Fruit fly (Drosophila melanogaster) whole organism, embryonic: ENCODE data around the gene GAPcenA.

Experiments used
- Awh ChIP-seq: fragments of 200-800 bp; sonication (Bioruptor generic); IDR thresholded peaks from 2 replicates; pipeline ENCODE4, ENCODE4 v1.3.6; 2022; ENCODE audit warnings: missing biosample characterization, missing genetic modification characterization
- B-H1 ChIP-seq: fragments of 200-800 bp; sonication (Bioruptor generic); IDR thresholded peaks from 3 replicates; pipeline ENCODE4 v1.3.6; 2022; ENCODE audit warnings: missing biosample characterization, missing genetic modification characterization
- Bdp1 ChIP-seq: fragments of 200-800 bp; sonication (Bioruptor generic); optimal IDR thresholded peaks from 3 replicates; lab custom pipeline; 2016; ENCODE audit warnings: missing biosample characterization, missing genetic modification characterization
- CG10147 ChIP-seq: fragments of 200-800 bp; sonication (Bioruptor generic); optimal IDR thresholded peaks from 2 replicates; lab custom pipeline; 2019; ENCODE audit warnings: missing biosample characterization, mild to moderate bottlenecking, missing genetic modification characterization, moderate library complexity
- CG10431 ChIP-seq: fragments of 200-800 bp; sonication (Bioruptor generic); optimal IDR thresholded peaks from 3 replicates; lab custom pipeline; 2018; ENCODE audit warnings: missing biosample characterization, mild to moderate bottlenecking, missing genetic modification characterization
- CG11085 ChIP-seq: fragments of 200-800 bp; sonication (Bioruptor generic); IDR thresholded peaks from 2 replicates; pipeline ENCODE4 v1.3.6; 2022; ENCODE audit warnings: missing biosample characterization, missing genetic modification characterization
- CG13287 ChIP-seq: fragments of 200-800 bp; sonication (Bioruptor generic); IDR thresholded peaks from 2 replicates; pipeline ENCODE4 v1.3.6; 2022; ENCODE audit warnings: missing biosample characterization, missing genetic modification characterization; ENCODE audit not compliant: partially characterized antibody
- CG15601 ChIP-seq: fragments of 200-800 bp; sonication (Bioruptor generic); optimal IDR thresholded peaks from 3 replicates; lab custom pipeline; 2019; ENCODE audit warnings: missing biosample characterization, mild to moderate bottlenecking, missing genetic modification characterization, moderate library complexity
- CG17328 ChIP-seq: fragments of 200-800 bp; sonication (Bioruptor generic); IDR thresholded peaks from 2 replicates; pipeline ENCODE4 v1.3.6; 2022; ENCODE audit warnings: missing biosample characterization, missing genetic modification characterization
- CG17361 ChIP-seq: fragments of 200-800 bp; sonication (Bioruptor generic); IDR thresholded peaks from 3 replicates; pipeline ENCODE4 v1.3.6; 2022; ENCODE audit warnings: missing biosample characterization, missing genetic modification characterization
- CG17612 ChIP-seq: fragments of 200-800 bp; sonication (Bioruptor generic); IDR thresholded peaks from 2 replicates; pipeline ENCODE4 v1.3.6; 2022; ENCODE audit warnings: missing biosample characterization, missing genetic modification characterization
- CG2875 ChIP-seq: fragments of 200-800 bp; sonication (Bioruptor generic); optimal IDR thresholded peaks from 2 replicates; lab custom pipeline; 2017; ENCODE audit warnings: missing biosample characterization, mild to moderate bottlenecking, missing genetic modification characterization, missing genetic modification reagents
- CG4730 ChIP-seq: fragments of 200-800 bp; sonication (Bioruptor generic); IDR thresholded peaks from 2 replicates; pipeline ENCODE4 v1.3.6; 2022; ENCODE audit warnings: missing biosample characterization, missing genetic modification characterization
- CG5245 ChIP-seq: fragments of 200-800 bp; sonication (Bioruptor generic); optimal IDR thresholded peaks from 3 replicates; lab custom pipeline; 2016; ENCODE audit warnings: missing biosample characterization, missing genetic modification characterization
- CG6654 ChIP-seq: fragments of 200-800 bp; sonication (Bioruptor generic); optimal IDR thresholded peaks from 2 replicates; lab custom pipeline; 2017; ENCODE audit warnings: missing biosample characterization, mild to moderate bottlenecking, missing genetic modification characterization
- CG6765 ChIP-seq: fragments of 200-800 bp; sonication (Bioruptor generic); optimal IDR thresholded peaks from 3 replicates; lab custom pipeline; 2017; ENCODE audit warnings: missing biosample characterization, mild to moderate bottlenecking, missing genetic modification characterization
- CG6854 ChIP-seq: fragments of 200-800 bp; sonication (Bioruptor generic); optimal IDR thresholded peaks from 3 replicates; lab custom pipeline; 2017; ENCODE audit warnings: missing biosample characterization, mild to moderate bottlenecking, missing genetic modification characterization
- CG9437 ChIP-seq: fragments of 200-800 bp; sonication (Bioruptor generic); optimal IDR thresholded peaks from 2 replicates; lab custom pipeline; 2018; ENCODE audit warnings: missing biosample characterization, mild to moderate bottlenecking, missing genetic modification characterization
- CG9797 ChIP-seq: fragments of 200-800 bp; sonication (Bioruptor generic); optimal IDR thresholded peaks from 3 replicates; lab custom pipeline; 2018; ENCODE audit warnings: missing biosample characterization, mild to moderate bottlenecking, missing genetic modification characterization
- D19A ChIP-seq: fragments of 200-800 bp; optimal IDR thresholded peaks from 3 replicates; lab custom pipeline; 2019; ENCODE audit warnings: missing biosample characterization, mild to moderate bottlenecking, missing genetic modification characterization, moderate library complexity
- E2f1 ChIP-seq: fragments of 200-800 bp; sonication (Bioruptor generic); IDR thresholded peaks from 2 replicates; pipeline ENCODE4 v1.3.6; 2022; ENCODE audit warnings: missing biosample characterization, missing genetic modification characterization
- H2.0 ChIP-seq: fragments of 200-800 bp; sonication (Bioruptor generic); IDR thresholded peaks from 2 replicates; pipeline ENCODE4 v1.3.6; 2022; ENCODE audit warnings: missing biosample characterization, missing genetic modification characterization
- HLH4C ChIP-seq: fragments of 200-800 bp; sonication (Bioruptor generic); IDR thresholded peaks from 3 replicates; pipeline ENCODE4 v1.3.6; 2022; ENCODE audit warnings: missing biosample characterization, missing genetic modification characterization; ENCODE audit not compliant: partially characterized antibody
- Hey ChIP-seq: fragments of 200-800 bp; sonication (Bioruptor generic); optimal IDR thresholded peaks from 3 replicates; lab custom pipeline; 2018; ENCODE audit warnings: missing biosample characterization, mild to moderate bottlenecking, missing genetic modification characterization
- HmgZ ChIP-seq: fragments of 200-800 bp; sonication (Bioruptor generic); optimal IDR thresholded peaks from 2 replicates; lab custom pipeline; 2018; ENCODE audit warnings: missing biosample characterization, mild to moderate bottlenecking, missing genetic modification characterization
- Hsf ChIP-seq: fragments of 200-800 bp; sonication (Bioruptor generic); optimal IDR thresholded peaks from 3 replicates; lab custom pipeline; 2016; ENCODE audit warnings: missing biosample characterization, missing genetic modification characterization
- Max ChIP-seq: fragments of 200-800 bp; sonication (Bioruptor generic); optimal IDR thresholded peaks from 2 replicates; lab custom pipeline; 2016; ENCODE audit warnings: missing biosample characterization, mild to moderate bottlenecking, missing genetic modification characterization
- Mes4 ChIP-seq: fragments of 200-800 bp; sonication (Bioruptor generic); optimal IDR thresholded peaks from 2 replicates; lab custom pipeline; 2016; ENCODE audit warnings: missing biosample characterization, missing genetic modification characterization
- Ravus ChIP-seq: fragments of 200-800 bp; sonication (Bioruptor generic); IDR thresholded peaks from 2 replicates; pipeline ENCODE4 v1.3.6; 2022; ENCODE audit warnings: missing biosample characterization, missing genetic modification characterization
- Sin3A ChIP-seq: fragments of >200 bp; optimal IDR thresholded peaks from 2 replicates; lab custom pipeline; 2018
- Sox100B ChIP-seq: fragments of 200-800 bp; sonication (Bioruptor generic); optimal IDR thresholded peaks from 3 replicates; lab custom pipeline; 2018; ENCODE audit warnings: missing biosample characterization, mild to moderate bottlenecking, missing genetic modification characterization
- Vsx1 ChIP-seq: fragments of 200-800 bp; sonication (Bioruptor generic); optimal IDR thresholded peaks from 2 replicates; lab custom pipeline; 2017; ENCODE audit warnings: missing biosample characterization, mild to moderate bottlenecking, missing genetic modification characterization, missing genetic modification reagents
- bab2 ChIP-seq: fragments of 200-800 bp; sonication (Bioruptor generic); optimal IDR thresholded peaks from 2 replicates; lab custom pipeline; 2016; ENCODE audit warnings: missing biosample characterization, missing genetic modification characterization
- bowl ChIP-seq: fragments of 200-800 bp; sonication (Bioruptor generic); IDR thresholded peaks from 2 replicates; pipeline ENCODE4 v1.3.6; 2022; ENCODE audit warnings: missing biosample characterization, missing genetic modification characterization
- ci ChIP-seq: fragments of 200-800 bp; sonication (Bioruptor generic); IDR thresholded peaks from 3 replicates; pipeline ENCODE4 v1.3.6; 2022; ENCODE audit warnings: missing biosample characterization, missing genetic modification characterization
- corto ChIP-seq: fragments of 200-800 bp; sonication (Bioruptor generic); optimal IDR thresholded peaks from 2 replicates; lab custom pipeline; 2016; ENCODE audit warnings: missing biosample characterization, mild to moderate bottlenecking, missing genetic modification characterization, moderate library complexity
- croc ChIP-seq: fragments of 200-800 bp; sonication (Bioruptor generic); conservative IDR thresholded peaks from 3 replicates; pipeline ENCODE4 v1.3.6; 2022; ENCODE audit warnings: missing biosample characterization, missing genetic modification characterization
- fu2 ChIP-seq: fragments of 200-800 bp; sonication (Bioruptor generic); optimal IDR thresholded peaks from 2 replicates; lab custom pipeline; 2016; ENCODE audit warnings: missing biosample characterization, missing genetic modification characterization
- gce ChIP-seq: fragments of 200-800 bp; sonication (Bioruptor generic); IDR thresholded peaks from 3 replicates; pipeline ENCODE4 v1.3.6; 2022; ENCODE audit warnings: missing biosample characterization, missing genetic modification characterization
- hth ChIP-seq: fragments of >200 bp; optimal IDR thresholded peaks from 2 replicates; lab custom pipeline; 2017; ENCODE audit warnings: inconsistent platforms
- lbe ChIP-seq: fragments of 200-800 bp; sonication (Bioruptor generic); optimal IDR thresholded peaks from 2 replicates; lab custom pipeline; 2016; ENCODE audit warnings: missing biosample characterization, mild to moderate bottlenecking, missing genetic modification characterization
- otp ChIP-seq: fragments of 200-800 bp; sonication (Bioruptor generic); IDR thresholded peaks from 3 replicates; pipeline ENCODE4, ENCODE4 v1.3.6; 2022; ENCODE audit warnings: missing biosample characterization, missing genetic modification characterization
- pho ChIP-seq: fragments of 200-800 bp; sonication (Bioruptor generic); optimal IDR thresholded peaks from 2 replicates; lab custom pipeline; 2016; ENCODE audit warnings: missing biosample characterization, missing genetic modification characterization
- phol ChIP-seq: fragments of 200-800 bp; sonication (Bioruptor generic); optimal IDR thresholded peaks from 3 replicates; lab custom pipeline; 2018; ENCODE audit warnings: missing biosample characterization, mild to moderate bottlenecking, missing genetic modification characterization, moderate library complexity
- sc ChIP-seq, 3 experiments: fragments of >200 bp in 2 of 3; fragments of 200-800 bp in 1 of 3; sonication (Bioruptor generic) in 1 of 3; optimal IDR thresholded peaks; 2 replicates in 2 of 3; 3 replicates in 1 of 3; lab custom pipeline; 2017; ENCODE audit warnings: mild to moderate bottlenecking in 1 of 3, missing biosample characterization in 1 of 3, missing genetic modification characterization in 1 of 3, missing genetic modification reagents in 1 of 3
- sqz ChIP-seq: fragments of 200-800 bp; sonication (Bioruptor generic); optimal IDR thresholded peaks from 3 replicates; lab custom pipeline; 2018; ENCODE audit warnings: missing biosample characterization, mild to moderate bottlenecking, missing genetic modification characterization
- ssp ChIP-seq: fragments of 200-800 bp; sonication (Bioruptor generic); IDR thresholded peaks from 2 replicates; pipeline ENCODE4 v1.3.6; 2022; ENCODE audit warnings: missing biosample characterization, missing genetic modification characterization
- trem ChIP-seq: fragments of 200-800 bp; optimal IDR thresholded peaks from 3 replicates; lab custom pipeline; 2019; ENCODE audit warnings: missing biosample characterization, mild to moderate bottlenecking, missing genetic modification characterization, moderate library complexity
- wor ChIP-seq: fragments of 200-800 bp; sonication (Bioruptor generic); IDR thresholded peaks from 2 replicates; pipeline ENCODE4 v1.3.6; 2022; ENCODE audit warnings: missing biosample characterization, missing genetic modification characterization

The GAPcenA gene

dm6 chr3L:8346100-8346980 lies at the start of gene GAPcenA, which contains the start of gene CG7182 (continued):
- 0 out of 2 replicates have a peak, but pooled peaks have one; percentile 31 for TF ChIP-seq ssp (GFP tag; lab: Robert Waterston, UW)
- TF ChIP-seq trem (tag; lab: Kevin White, UChicago): peak; percentile 84
- TF ChIP-seq sqz: peak; percentile 76
- TF ChIP-seq Sox100B: no peak
- TF ChIP-seq hth (lab: Kevin White, UChicago): no peak
- no peak for TF ChIP-seq Mes4
- TF ChIP-seq Hsf (GFP tag; lab: Kevin White, UChicago): peak; percentile 36
- TF ChIP-seq Hey (tag; lab: Kevin White, UChicago): no peak
- no peak for TF ChIP-seq corto
- TF ChIP-seq CG9797 (GFP tag; lab: Kevin White, UChicago): peak; percentile 21
- TF ChIP-seq CG9437 (GFP tag; lab: Kevin White, UChicago): peak; percentile 67
- TF ChIP-seq HLH4C (GFP tag; lab: Robert Waterston, UW): peak; percentile 59; the same call in 2 of the 3 replicates
- no peak for TF ChIP-seq H2.0 (GFP tag; lab: Robert Waterston, UW)
- TF ChIP-seq wor: no peak
- TF ChIP-seq HmgZ: no peak
- peak; percentile 76 for TF ChIP-seq lbe
- peak; percentile 68 for TF ChIP-seq CG13287
- TF ChIP-seq B-H1 (GFP tag; lab: Robert Waterston, UW): no peak
- no peak for TF ChIP-seq Awh (GFP tag; lab: Robert Waterston, UW)
- TF ChIP-seq CG10431 (GFP tag; lab: Kevin White, UChicago): peak; percentile 45
- peak; percentile 7 for TF ChIP-seq bab2
- TF ChIP-seq croc (GFP tag; lab: Robert Waterston, UW): peak; percentile 40; the same call in 1 of the 3 replicates
- TF ChIP-seq ci (GFP tag; lab: Robert Waterston, UW): 0 out of 3 replicates have a peak, but pooled peaks have one; percentile 18
- peak; percentile 77 for TF ChIP-seq phol (tag; lab: Kevin White, UChicago)
- TF ChIP-seq CG6654 (GFP tag; lab: Kevin White, UChicago): peak; percentile 22
- TF ChIP-seq fu2 (GFP tag; lab: Kevin White, UChicago): peak; percentile 29
- TF ChIP-seq CG17361 (GFP tag; lab: Robert Waterston, UW): no peak; the same call in none of the 3 replicates
- TF ChIP-seq CG2875 (GFP tag; lab: Kevin White, UChicago): no peak
- TF ChIP-seq Ravus (GFP tag; lab: Robert Waterston, UW): no peak
- peak; percentile 77 for TF ChIP-seq Max (GFP tag; lab: Kevin White, UChicago)
- no peak for TF ChIP-seq CG6854 (GFP tag; lab: Kevin White, UChicago)
- peak; percentile 68 for TF ChIP-seq CG10147
- TF ChIP-seq otp (GFP tag; lab: Robert Waterston, UW): no peak
- peak; percentile 41 for TF ChIP-seq CG11085 (GFP tag; lab: Robert Waterston, UW)
- TF ChIP-seq D19A (tag; lab: Kevin White, UChicago): no peak
- no peak for TF ChIP-seq CG4730 (GFP tag; lab: Robert Waterston, UW)
- TF ChIP-seq CG17612 (GFP tag; lab: Robert Waterston, UW): no peak
- TF ChIP-seq CG17328 (GFP tag; lab: Robert Waterston, UW): no peak
- peak; percentile 3 for TF ChIP-seq Vsx1 (GFP tag; lab: Kevin White, UChicago)
- no peak for TF ChIP-seq sc (optimal IDR thresholded peaks at IDR 0.05; lab: Kevin White, UChicago)
- TF ChIP-seq sc (GFP tag; optimal IDR thresholded peaks at IDR 0.05; lab: Kevin White, UChicago): peak; percentile 56
- peak; percentile 79 for TF ChIP-seq CG15601
- no peak for TF ChIP-seq Sin3A (lab: Kevin White, UChicago)
- TF ChIP-seq CG6765 (GFP tag; lab: Kevin White, UChicago): peak; percentile 24
- peak; percentile 63 for TF ChIP-seq E2f1
- TF ChIP-seq pho (GFP tag; lab: Kevin White, UChicago): peak; percentile 39
- no peak for TF ChIP-seq bowl (GFP tag; lab: Robert Waterston, UW)
- TF ChIP-seq gce: no peak
- TF ChIP-seq Bdp1 (GFP tag; lab: Kevin White, UChicago): no peak
- peak; percentile 34 for TF ChIP-seq CG5245 (GFP tag; lab: Kevin White, UChicago)
